Worm (Caenorhabditis elegans) whole organism, L4/young adult: ENCODE measurements around the gene lpd-7.

Source experiments
- W03F9.2 ChIP-seq: fragments of 150-350 bp; optimal IDR thresholded peaks from 2 replicates; lab custom pipeline; 2014; ENCODE audit warnings: missing biosample characterization, missing genetic modification characterization
- dao-5 ChIP-seq: sonication (generic microtip); optimal IDR thresholded peaks from 2 replicates; lab custom pipeline; 2016; ENCODE audit warnings: missing genotype, missing genetic modification characterization, moderate library complexity, missing compliant biosample characterization
- him-1 ChIP-seq: sonication (generic microtip); optimal IDR thresholded peaks from 2 replicates; lab custom pipeline; 2016; ENCODE audit warnings: missing genotype, missing genetic modification reagents, missing genetic modification characterization, missing compliant biosample characterization

DNA sequence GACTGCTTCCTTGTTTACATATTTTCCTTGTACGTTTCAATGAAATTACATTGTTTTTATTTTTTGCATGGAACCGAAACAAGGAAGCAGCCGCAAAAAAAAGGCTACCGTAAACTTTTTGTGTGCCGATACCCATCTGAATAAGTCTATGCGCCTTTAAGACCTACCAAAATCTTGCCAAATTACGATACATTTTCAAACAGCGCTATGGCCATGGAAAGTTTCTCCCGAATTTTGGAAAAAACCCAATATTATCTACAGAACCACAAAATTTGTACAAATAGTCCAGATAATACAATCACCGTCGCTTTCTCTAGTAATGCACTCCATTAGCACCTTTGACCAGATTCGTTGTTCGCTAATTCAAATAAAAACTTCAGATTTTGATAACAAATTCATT, 1.4 kb upstream of the lpd-7 start:
- TF ChIP-seq W03F9.2 (tag; lab: Kevin White, UChicago), result no peak
- no peak for TF ChIP-seq dao-5 (tag; lab: Kevin White, UChicago)
- TF ChIP-seq him-1 (tag; lab: Kevin White, UChicago), result no peak
